Worm (Caenorhabditis elegans): ENCODE results near the gene nfi-1.

- no peak for TF ChIP-seq med-1 (GFP tag; optimal IDR thresholded peaks at IDR 0.05; ENCODE audit: insufficient read depth)
- no peak for TF ChIP-seq ref-1 (GFP tag; conservative IDR thresholded peaks at IDR 0.05)
- no peak for TF ChIP-seq ztf-23 (GFP tag; IDR thresholded peaks at IDR 0.05)
- TF ChIP-seq tab-1 (GFP tag; IDR thresholded peaks at IDR 0.05), result no peak
- no peak for TF ChIP-seq flt-1 (GFP tag; IDR thresholded peaks at IDR 0.05)
Measured at ce11 chrII:7558864-7559263, 20.9 kb downstream of the nfi-1 start.
